Fruit fly (Drosophila melanogaster): ENCODE measurements around the gene CG4935.

Gene CG4935

dm6 chr2L:16275809-16276178 is 13.9 kb downstream of the CG4935 start (continued):
- peak; percentile 3 to 22 for TF ChIP-seq dpn (GFP tag; optimal IDR thresholded peaks at IDR 0.05)
- TF ChIP-seq chinmo (GFP tag; IDR thresholded peaks at IDR 0.05; ENCODE audit: partially characterized antibody): no peak
- TF ChIP-seq CG9609 (GFP tag; optimal IDR thresholded peaks at IDR 0.05): no peak
- no peak for TF ChIP-seq lbe (GFP tag; optimal IDR thresholded peaks at IDR 0.05)
- TF ChIP-seq Sin3A (optimal IDR thresholded peaks at IDR 0.05): no peak
- TF ChIP-seq CoRest (tag; optimal IDR thresholded peaks at IDR 0.05): peak; percentile 66
- no peak for TF ChIP-seq Bgb (GFP tag; IDR thresholded peaks at IDR 0.05; ENCODE audit: partially characterized antibody)
- no peak for TF ChIP-seq dan (GFP tag; IDR thresholded peaks at IDR 0.05)
- peak in 1 of 2 experiments; percentile 24 for TF ChIP-seq Pdp1 (GFP tag; optimal IDR thresholded peaks at IDR 0.05)
- TF ChIP-seq CG31388 (GFP tag; optimal IDR thresholded peaks at IDR 0.05): no peak
- no peak for TF ChIP-seq TFAM (GFP tag; optimal IDR thresholded peaks at IDR 0.05)
- no peak for TF ChIP-seq Hr78 (GFP tag; optimal IDR thresholded peaks at IDR 0.05)
- no peak for TF ChIP-seq CG11560 (tag; IDR thresholded peaks at IDR 0.05)
- no peak for TF ChIP-seq BEAF-32 (GFP tag; optimal IDR thresholded peaks at IDR 0.05)
- peak; percentile 60 for TF ChIP-seq CG6813 (GFP tag; optimal IDR thresholded peaks at IDR 0.05)
- TF ChIP-seq CG7271 (tag; optimal IDR thresholded peaks at IDR 0.05): no peak
- no peak for TF ChIP-seq CG13123 (GFP tag; optimal IDR thresholded peaks at IDR 0.05)
- no peak for TF ChIP-seq CG2889 (GFP tag; IDR thresholded peaks at IDR 0.05)
- peak; percentile 57; the same call in 1 of the 2 replicates for TF ChIP-seq Rfx (GFP tag; IDR thresholded peaks at IDR 0.05)
- TF ChIP-seq Asciz (GFP tag; optimal IDR thresholded peaks at IDR 0.05): peak; percentile 40
- no peak for TF ChIP-seq CG4404 (GFP tag; IDR thresholded peaks at IDR 0.05)
- TF ChIP-seq B-H2 (GFP tag; optimal IDR thresholded peaks at IDR 0.05): no peak
- no peak for TF ChIP-seq CrebB (tag; optimal IDR thresholded peaks at IDR 0.05)
- no peak for TF ChIP-seq CG10431 (GFP tag; optimal IDR thresholded peaks at IDR 0.05)
- peak; percentile 68 for TF ChIP-seq cwo (GFP tag; optimal IDR thresholded peaks at IDR 0.05)
- TF ChIP-seq CG6765 (GFP tag; optimal IDR thresholded peaks at IDR 0.05): peak; percentile 27
- TF ChIP-seq CG10565 (GFP tag; optimal IDR thresholded peaks at IDR 0.05): no peak
- no peak for TF ChIP-seq Doc2 (GFP tag; IDR thresholded peaks at IDR 0.05)
- no peak for TF ChIP-seq Myb (GFP tag; optimal IDR thresholded peaks at IDR 0.05)
- no peak for TF ChIP-seq run (tag; optimal IDR thresholded peaks at IDR 0.05)
- peak; percentile 52 for TF ChIP-seq Blimp-1 (GFP tag; optimal IDR thresholded peaks at IDR 0.05)
- peak; percentile 63 for TF ChIP-seq CG7839 (tag; optimal IDR thresholded peaks at IDR 0.05)
- peak; percentile 44 for TF ChIP-seq CG2712 (tag; optimal IDR thresholded peaks at IDR 0.05)
- no peak for TF ChIP-seq CG10321 (GFP tag; IDR thresholded peaks at IDR 0.05)
- no peak for TF ChIP-seq trh (GFP tag; optimal IDR thresholded peaks at IDR 0.05)
- TF ChIP-seq CG4360 (GFP tag; IDR thresholded peaks at IDR 0.05): peak; percentile 33; the same call in 1 of the 2 replicates
- no peak for TF ChIP-seq ken (GFP tag; IDR thresholded peaks at IDR 0.05)
- TF ChIP-seq CG33213 (GFP tag; optimal IDR thresholded peaks at IDR 0.05): no peak
- no peak for TF ChIP-seq tap (tag; optimal IDR thresholded peaks at IDR 0.05)
- peak; percentile 20 for TF ChIP-seq nau (GFP tag; optimal IDR thresholded peaks at IDR 0.05)
- peak; percentile 25 for TF ChIP-seq CG12769 (tag; optimal IDR thresholded peaks at IDR 0.05)
- peak; percentile 53 for TF ChIP-seq nmo (GFP tag; optimal IDR thresholded peaks at IDR 0.05)
- TF ChIP-seq E2f1 (GFP tag; IDR thresholded peaks at IDR 0.05): peak; percentile 15; the same call in 1 of the 2 replicates
- no peak for TF ChIP-seq jumu (GFP tag; optimal IDR thresholded peaks at IDR 0.05)
- peak; percentile 48 for TF ChIP-seq CG12659 (GFP tag; optimal IDR thresholded peaks at IDR 0.05)
- TF ChIP-seq CG17328 (GFP tag; IDR thresholded peaks at IDR 0.05): no peak
- no peak for TF ChIP-seq fu2 (GFP tag; optimal IDR thresholded peaks at IDR 0.05)
- peak; percentile 68 for TF ChIP-seq dysf (GFP tag; IDR thresholded peaks at IDR 0.05)
- peak; percentile 43 for TF ChIP-seq CG17385 (GFP tag; optimal IDR thresholded peaks at IDR 0.05)
- peak; percentile 10 for TF ChIP-seq Hsf (GFP tag; optimal IDR thresholded peaks at IDR 0.05)
- TF ChIP-seq peb (GFP tag; IDR thresholded peaks at IDR 0.05): no peak
